Worm (Caenorhabditis elegans) whole organism, L3 larva: ENCODE results near the gene doxa-1.

Experiments used
- ZK546.5 ChIP-seq: sonication (generic microtip); optimal IDR thresholded peaks from 2 replicates; lab custom pipeline; 2017; ENCODE audit warnings: missing biosample characterization, missing genetic modification characterization
- ceh-82 ChIP-seq: fragments of 150-350 bp; optimal IDR thresholded peaks from 2 replicates; lab custom pipeline; 2014; ENCODE audit warnings: missing biosample characterization, missing genetic modification characterization
- fkh-10 ChIP-seq: sonication (generic microtip); optimal IDR thresholded peaks from 2 replicates; lab custom pipeline; 2017; ENCODE audit warnings: missing biosample characterization, missing genetic modification reagents, missing genetic modification characterization
- lin-15B ChIP-seq: fragments of 150-350 bp; optimal IDR thresholded peaks from 2 replicates; lab custom pipeline; 2014; ENCODE audit warnings: missing biosample characterization, missing genetic modification characterization
- nfya-1 ChIP-seq: sonication (generic microtip); optimal IDR thresholded peaks from 2 replicates; lab custom pipeline; 2017; ENCODE audit warnings: missing genetic modification characterization, mild to moderate bottlenecking, missing compliant biosample characterization, antibody characterized with exemption, moderate library complexity; ENCODE audit not compliant: insufficient read depth
- nhr-12 ChIP-seq: fragments of 150-350 bp; optimal IDR thresholded peaks from 2 replicates; lab custom pipeline; 2014; ENCODE audit warnings: missing biosample characterization, missing genetic modification characterization
- nhr-23 ChIP-seq: fragments of 150-350 bp; optimal IDR thresholded peaks from 2 replicates; lab custom pipeline; 2014; ENCODE audit warnings: missing biosample characterization, missing genetic modification reagents, missing genetic modification characterization
- nhr-28 ChIP-seq: fragments of 150-350 bp; optimal IDR thresholded peaks from 2 replicates; lab custom pipeline; 2014; ENCODE audit warnings: missing biosample characterization, missing genetic modification characterization
- pqm-1 ChIP-seq: fragments of 150-350 bp; optimal IDR thresholded peaks from 2 replicates; lab custom pipeline; 2017; ENCODE audit warnings: missing biosample characterization, missing genetic modification characterization, inconsistent platforms
- sea-2 ChIP-seq: fragments of 150-350 bp; sonication (generic microtip); optimal IDR thresholded peaks from 4 replicates; lab custom pipeline; 2014; ENCODE audit warnings: missing biosample characterization, missing genetic modification reagents, missing genetic modification characterization

DNA sequence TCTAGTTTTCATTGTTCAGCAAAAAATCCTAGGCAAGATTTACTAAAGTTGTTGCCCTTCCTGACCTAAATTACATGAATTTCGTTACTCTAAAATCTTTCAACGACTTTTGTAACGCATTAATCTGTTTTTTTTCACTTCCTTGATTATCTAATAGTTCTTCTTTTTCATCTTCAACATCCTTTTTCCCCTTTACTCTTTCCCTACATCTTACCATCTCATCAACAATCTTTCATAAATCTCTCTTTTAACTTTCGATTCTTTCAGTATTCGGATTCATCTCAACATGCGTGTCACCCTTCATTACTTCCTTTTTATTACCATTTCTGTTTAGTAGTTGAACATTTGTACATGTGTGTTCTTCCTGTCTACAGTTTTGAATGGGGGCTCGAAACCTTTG is 7.0 kb upstream of the doxa-1 start:
- no peak for TF ChIP-seq ZK546.5 (tag; lab: Kevin White, UChicago)
- no peak for TF ChIP-seq fkh-10 (GFP tag; lab: Kevin White, UChicago)
- TF ChIP-seq sea-2 (GFP tag; lab: Kevin White, UChicago), result no peak
- TF ChIP-seq lin-15B (tag; lab: Kevin White, UChicago), result no peak
- TF ChIP-seq nhr-28 (tag; lab: Kevin White, UChicago), result no peak
- TF ChIP-seq nhr-12 (tag; lab: Kevin White, UChicago), result no peak
- TF ChIP-seq nfya-1 (tag; lab: Kevin White, UChicago), result no peak
- TF ChIP-seq nhr-23 (tag; lab: Kevin White, UChicago), result peak; percentile 67
- no peak for TF ChIP-seq pqm-1 (tag; lab: Kevin White, UChicago)
- TF ChIP-seq ceh-82 (tag; lab: Kevin White, UChicago), result no peak
